Worm (Caenorhabditis elegans): Measurements from ENCODE around the gene folt-1.
A peak's percentile ranks its signal among the peaks of the same experiment; 100 is the strongest.

Gene folt-1

DNA sequence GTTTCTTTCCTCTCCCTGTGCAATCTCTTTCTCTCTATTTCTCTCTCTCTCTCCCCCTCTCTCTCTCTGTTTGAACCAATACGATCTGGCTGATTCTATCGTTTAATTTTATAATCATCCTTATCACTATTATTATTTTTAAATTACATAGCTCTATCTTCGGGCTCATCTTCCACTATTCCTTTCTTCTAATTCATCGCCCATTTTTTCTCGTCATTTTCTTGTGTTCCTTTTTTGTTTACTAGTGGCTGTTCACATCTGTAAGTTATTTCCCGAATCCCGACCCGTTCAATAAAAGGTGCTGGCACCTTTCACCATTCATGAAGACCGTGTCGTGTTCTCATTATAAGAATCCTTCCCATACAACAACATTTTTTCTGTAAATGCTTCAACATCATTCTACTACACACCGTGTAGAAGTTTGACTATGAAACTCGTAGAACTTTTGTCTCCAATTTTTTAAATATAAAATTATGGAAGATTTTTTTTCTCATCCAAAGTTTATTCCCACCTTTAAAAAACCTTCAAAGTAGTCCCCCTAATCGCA, 23.0 kb upstream of the folt-1 start (continued):
- TF ChIP-seq mxl-1 (tag; optimal IDR thresholded peaks at IDR 0.05) (no peak), ztf-6 (GFP tag; IDR thresholded peaks at IDR 0.05) (no peak), tlf-1 (GFP tag; optimal IDR thresholded peaks at IDR 0.05) (no peak), attf-5 (GFP tag; optimal IDR thresholded peaks at IDR 0.05) (no peak), ztf-26 (tag; optimal IDR thresholded peaks at IDR 0.05) (peak; percentile 3), nfyb-1 (GFP tag; IDR thresholded peaks at IDR 0.05) (0 out of 2 replicates have a peak, but pooled peaks have one; percentile 13), dox-1 (GFP tag; IDR thresholded peaks at IDR 0.05) (no peak), xnd-1 (tag; optimal IDR thresholded peaks at IDR 0.05) (no peak), lin-54 (GFP tag; optimal IDR thresholded peaks at IDR 0.05) (no peak), hmg-20 (GFP tag; IDR thresholded peaks at IDR 0.05) (no peak), hmg-1.2 (GFP tag; IDR thresholded peaks at IDR 0.05) (no peak), attf-6 (GFP tag; IDR thresholded peaks at IDR 0.05) (no peak), athp-1 (tag; optimal IDR thresholded peaks at IDR 0.05) (no peak), egrh-3 (GFP tag; IDR thresholded peaks at IDR 0.05) (no peak), ceh-40 (GFP tag; IDR thresholded peaks at IDR 0.05) (no peak), ztf-18 (tag; optimal IDR thresholded peaks at IDR 0.05) (no peak), ztf-28 (GFP tag; IDR thresholded peaks at IDR 0.05) (no peak), ztf-22 (GFP tag; optimal IDR thresholded peaks at IDR 0.05) (no peak), atf-7 (tag; optimal IDR thresholded peaks at IDR 0.05) (no peak), lsy-27 (tag; optimal IDR thresholded peaks at IDR 0.05; ENCODE audit: borderline replicate concordance, insufficient read depth) (no peak), D2030.7 (GFP tag; IDR thresholded peaks at IDR 0.05) (no peak), ets-4 (GFP tag; optimal IDR thresholded peaks at IDR 0.05) (no peak), F33H1.4 (GFP tag; IDR thresholded peaks at IDR 0.05) (no peak), C06A6.2 (GFP tag; conservative IDR thresholded peaks at IDR 0.05) (no peak), nhr-80 (tag; optimal IDR thresholded peaks at IDR 0.05) (no peak), mes-4 (tag; optimal IDR thresholded peaks at IDR 0.05) (no peak), Y53F4B.3 (GFP tag; IDR thresholded peaks at IDR 0.05) (no peak), madf-6 (GFP tag; IDR thresholded peaks at IDR 0.05) (no peak), F39B2.1 (GFP tag; IDR thresholded peaks at IDR 0.05) (no peak), nhr-27 (tag; optimal IDR thresholded peaks at IDR 0.05) (no peak), ztf-3 (GFP tag; optimal IDR thresholded peaks at IDR 0.05) (no peak), ccch-3 (GFP tag; optimal IDR thresholded peaks at IDR 0.05) (no peak), chd-7 (tag; optimal IDR thresholded peaks at IDR 0.05) (no peak), F49E8.2 (tag; optimal IDR thresholded peaks at IDR 0.05; ENCODE audit: insufficient read depth) (no peak), aptf-3 (GFP tag; IDR thresholded peaks at IDR 0.05) (no peak), let-607 (tag; optimal IDR thresholded peaks at IDR 0.05) (peak in 1 of 2 experiments; percentile 28), lsl-1 (GFP tag; optimal IDR thresholded peaks at IDR 0.05) (no peak), F23B12.7 (tag; optimal IDR thresholded peaks at IDR 0.05; ENCODE audit: insufficient read depth) (no peak), rpc-1 (optimal IDR thresholded peaks at IDR 0.05) (no peak), rpc-1 (tag; optimal IDR thresholded peaks at IDR 0.05) (no peak), F57A8.1 (GFP tag; optimal IDR thresholded peaks at IDR 0.05) (no peak), ceh-79 (tag; optimal IDR thresholded peaks at IDR 0.05) (no peak), K12H6.12 (tag; optimal IDR thresholded peaks at IDR 0.05) (no peak), repo-1 (tag; optimal IDR thresholded peaks at IDR 0.05) (peak; percentile 20), madf-3 (GFP tag; IDR thresholded peaks at IDR 0.05) (0 out of 2 replicates have a peak, but pooled peaks have one; percentile 39), mel-28 (tag; optimal IDR thresholded peaks at IDR 0.05; ENCODE audit: borderline replicate concordance) (no peak), lag-1 (GFP tag; IDR thresholded peaks at IDR 0.05) (no peak), egl-44 (GFP tag; IDR thresholded peaks at IDR 0.05) (no peak), Y95B8A.8 (GFP tag; IDR thresholded peaks at IDR 0.05) (no peak)
